Worm (Caenorhabditis elegans): ENCODE measurements around the gene ceh-36.

The ceh-36 gene

DNA sequence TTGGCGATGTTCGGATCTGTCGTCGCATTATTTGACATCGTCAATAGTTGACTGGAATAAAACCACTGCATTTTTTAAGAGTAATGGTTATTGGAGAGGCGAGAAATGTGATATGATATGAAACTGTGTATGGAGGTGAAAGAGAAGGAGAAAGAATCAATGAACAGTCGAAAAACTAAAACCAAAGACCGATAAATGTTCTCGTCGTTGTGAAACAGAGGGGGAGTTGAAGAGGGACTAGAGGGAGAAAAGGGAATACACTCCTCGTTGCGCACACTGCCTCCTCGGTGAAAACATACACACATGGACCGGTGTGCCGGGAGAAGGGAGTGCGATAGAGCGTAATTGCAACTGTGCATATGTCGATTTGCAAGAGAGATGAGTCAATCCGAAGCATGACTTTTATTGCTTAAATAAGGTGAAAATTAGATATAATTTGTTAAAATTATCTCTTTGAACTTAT is 16.8 kb downstream of the ceh-36 start, which contains the start of gene sym-4:
Gene sym-4 (minus strand): TSS at position 51 of the 463 bp plus-strand sequence.
- TF ChIP-seq fos-1 (tag; optimal IDR thresholded peaks at IDR 0.05), result peak; percentile 99
- no peak for TF ChIP-seq elt-1 (tag; optimal IDR thresholded peaks at IDR 0.05)
- peak; percentile 74 for TF ChIP-seq lin-11 (tag; optimal IDR thresholded peaks at IDR 0.05)
- peak; percentile 81 for TF ChIP-seq gmeb-1 (tag; optimal IDR thresholded peaks at IDR 0.05)
- TF ChIP-seq ceh-16 (tag; optimal IDR thresholded peaks at IDR 0.05), result no peak
- TF ChIP-seq nhr-129 (tag; optimal IDR thresholded peaks at IDR 0.05), result peak; percentile 97
- peak; percentile 96 for TF ChIP-seq sma-3 (GFP tag; optimal IDR thresholded peaks at IDR 0.05)
- peak; percentile 35 to 90 for TF ChIP-seq lsy-2 (tag; optimal IDR thresholded peaks at IDR 0.05)
- no peak for TF ChIP-seq nhr-12 (tag; optimal IDR thresholded peaks at IDR 0.05)
- TF ChIP-seq ztf-11 (tag; optimal IDR thresholded peaks at IDR 0.05), result no peak
- peak; percentile 96 for TF ChIP-seq crh-2 (tag; optimal IDR thresholded peaks at IDR 0.05)
- TF ChIP-seq R02D3.7 (tag; optimal IDR thresholded peaks at IDR 0.05), result no peak
- TF ChIP-seq zag-1 (tag; optimal IDR thresholded peaks at IDR 0.05), result peak; percentile 92
- peak; percentile 87 for TF ChIP-seq sem-4 (tag; optimal IDR thresholded peaks at IDR 0.05)
- TF ChIP-seq Y55F3AM.14 (GFP tag; optimal IDR thresholded peaks at IDR 0.05), result peak; percentile 5
- peak; percentile 30 for TF ChIP-seq ama-1 (optimal IDR thresholded peaks at IDR 0.05)
- no peak for TF ChIP-seq ztf-1 (GFP tag; conservative IDR thresholded peaks at IDR 0.05)
- TF ChIP-seq nhr-11 (tag; optimal IDR thresholded peaks at IDR 0.05), result peak; percentile 51
- peak; percentile 12 for TF ChIP-seq peb-1 (tag; optimal IDR thresholded peaks at IDR 0.05)
- TF ChIP-seq nhr-6 (tag; optimal IDR thresholded peaks at IDR 0.05), result peak; percentile 76
- peak; percentile 81 for TF ChIP-seq mab-5 (tag; optimal IDR thresholded peaks at IDR 0.05)
- peak; percentile 80 for TF ChIP-seq blmp-1 (tag; optimal IDR thresholded peaks at IDR 0.05; ENCODE audit: insufficient read depth)
- no peak for TF ChIP-seq aly-2 (tag; optimal IDR thresholded peaks at IDR 0.05)
- no peak for TF ChIP-seq elt-3 (tag; optimal IDR thresholded peaks at IDR 0.05)
- TF ChIP-seq nhr-10 (tag; optimal IDR thresholded peaks at IDR 0.05), result peak; percentile 22
- peak; percentile 34 for TF ChIP-seq nhr-77 (tag; optimal IDR thresholded peaks at IDR 0.05)
- peak; percentile 96 for TF ChIP-seq unc-55 (GFP tag; optimal IDR thresholded peaks at IDR 0.05)
- TF ChIP-seq egl-27 (tag; optimal IDR thresholded peaks at IDR 0.05), result peak; percentile 83
- peak; percentile 8 for TF ChIP-seq skn-1 (tag; optimal IDR thresholded peaks at IDR 0.05)
- no peak for TF ChIP-seq unc-62 (GFP tag; optimal IDR thresholded peaks at IDR 0.05)
- peak; percentile 84 for TF ChIP-seq ztf-4 (tag; optimal IDR thresholded peaks at IDR 0.05)
- peak; percentile 94 for TF ChIP-seq nhr-21 (tag; optimal IDR thresholded peaks at IDR 0.05)
- TF ChIP-seq nhr-237 (tag; optimal IDR thresholded peaks at IDR 0.05), result peak; percentile 34
- TF ChIP-seq snpc-4 (tag; optimal IDR thresholded peaks at IDR 0.05), result peak; percentile 78
- TF ChIP-seq nhr-25 (tag; optimal IDR thresholded peaks at IDR 0.05), result peak; percentile 91
- peak; percentile 90 for TF ChIP-seq F13H6.1 (tag; optimal IDR thresholded peaks at IDR 0.05)
- peak; percentile 93 for TF ChIP-seq sma-9 (GFP tag; optimal IDR thresholded peaks at IDR 0.05)
- no peak for TF ChIP-seq sma-9 (tag; optimal IDR thresholded peaks at IDR 0.05)
- peak; percentile 55 to 88 for TF ChIP-seq mdl-1 (tag; optimal IDR thresholded peaks at IDR 0.05)
- TF ChIP-seq C34F6.9 (tag; optimal IDR thresholded peaks at IDR 0.05), result peak; percentile 98
- peak; percentile 92 for TF ChIP-seq lin-13 (GFP tag; optimal IDR thresholded peaks at IDR 0.05)
- peak; percentile 32 for TF ChIP-seq ceh-82 (tag; optimal IDR thresholded peaks at IDR 0.05)
- TF ChIP-seq dmd-4 (tag; optimal IDR thresholded peaks at IDR 0.05), result no peak

DNA sequence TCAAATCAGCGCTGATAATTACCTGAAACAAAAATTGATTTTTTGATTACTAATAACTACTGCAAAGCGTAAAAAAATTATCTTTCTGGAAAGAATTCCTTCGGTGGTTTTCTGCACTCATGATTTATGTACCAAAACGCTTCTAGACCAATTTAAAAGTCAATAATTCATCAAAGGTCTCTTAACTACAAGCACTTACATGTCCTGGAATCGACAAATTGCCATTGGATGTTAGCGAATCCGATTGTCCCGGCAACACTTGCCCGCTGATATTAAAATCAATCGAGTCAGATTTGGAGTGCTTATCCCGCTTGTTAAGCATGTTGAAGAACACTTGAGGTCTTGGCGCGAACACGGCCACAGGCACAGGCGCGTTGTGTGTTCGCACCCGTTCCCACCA is 21.2 kb downstream of the ceh-36 start:
- TF ChIP-seq mbf-1 (tag; optimal IDR thresholded peaks at IDR 0.05) (no peak), nhr-23 (tag; optimal IDR thresholded peaks at IDR 0.05) (no peak), lin-11 (tag; optimal IDR thresholded peaks at IDR 0.05) (no peak), nhr-129 (tag; optimal IDR thresholded peaks at IDR 0.05) (no peak), egl-27 (tag; optimal IDR thresholded peaks at IDR 0.05) (no peak), sem-4 (tag; optimal IDR thresholded peaks at IDR 0.05) (no peak), nhr-10 (tag; optimal IDR thresholded peaks at IDR 0.05) (no peak), ceh-82 (tag; optimal IDR thresholded peaks at IDR 0.05) (no peak), elt-1 (tag; optimal IDR thresholded peaks at IDR 0.05) (no peak), aly-2 (tag; optimal IDR thresholded peaks at IDR 0.05) (no peak)
